Worm (Caenorhabditis elegans): ENCODE data around the gene R09F10.8.

ce11 chrX:8355350-8355749 is 29.1 kb upstream of the R09F10.8 start:
- TF ChIP-seq T22C8.4 (GFP tag; IDR thresholded peaks at IDR 0.05) (no peak), flt-1 (GFP tag; IDR thresholded peaks at IDR 0.05) (no peak), tab-1 (GFP tag; IDR thresholded peaks at IDR 0.05) (no peak), ref-1 (GFP tag; conservative IDR thresholded peaks at IDR 0.05) (no peak), cog-1 (tag; optimal IDR thresholded peaks at IDR 0.05) (no peak), ztf-29 (GFP tag; IDR thresholded peaks at IDR 0.05) (no peak)
